Worm (Caenorhabditis elegans): ENCODE data around the gene fmi-1.

ce11 chrV:13020014-13020413 is 1.2 kb downstream of the fmi-1 start:
- no peak for TF ChIP-seq flt-1 (GFP tag; IDR thresholded peaks at IDR 0.05)
- TF ChIP-seq pes-1 (GFP tag; IDR thresholded peaks at IDR 0.05) = no peak
- TF ChIP-seq hmg-4 (GFP tag; optimal IDR thresholded peaks at IDR 0.05) = no peak
- no peak for TF ChIP-seq tra-4 (tag; optimal IDR thresholded peaks at IDR 0.05)
- no peak for TF ChIP-seq ama-1 (optimal IDR thresholded peaks at IDR 0.05)
- no peak for TF ChIP-seq hnd-1 (tag; optimal IDR thresholded peaks at IDR 0.05)
- no peak for TF ChIP-seq aly-1 (tag; optimal IDR thresholded peaks at IDR 0.05)
- no peak for TF ChIP-seq sea-1 (GFP tag; conservative IDR thresholded peaks at IDR 0.05)
- no peak for TF ChIP-seq hmbx-1 (tag; optimal IDR thresholded peaks at IDR 0.05)
- no peak for TF ChIP-seq ets-7 (tag; optimal IDR thresholded peaks at IDR 0.05)
- no peak for TF ChIP-seq B0310.2 (tag; optimal IDR thresholded peaks at IDR 0.05)
